Worm (Caenorhabditis elegans) whole organism, L1 larva: ENCODE data around the gene nhr-152.
A peak's percentile ranks its signal among the peaks of the same experiment; 100 is the strongest.

Experiments
- ceh-82 ChIP-seq, 3 experiments: fragments of 150-350 bp in 1 of 3; sonication (generic microtip) in 2 of 3; optimal IDR thresholded peaks; 2 replicates each; lab custom pipeline; 2014 to 2017; ENCODE audit warnings: missing biosample characterization in 3 of 3, missing genetic modification characterization in 3 of 3
- elt-3 ChIP-seq, 6 experiments: fragments of 150-350 bp in 1 of 6; sonication (generic microtip); optimal IDR thresholded peaks; 2 replicates each; lab custom pipeline; 2017 to 2018; ENCODE audit warnings: missing biosample characterization in 6 of 6, missing genetic modification characterization in 6 of 6, inconsistent platforms in 1 of 6
- hlh-17 ChIP-seq: fragments of 200-800 bp; sonication (Bioruptor generic); optimal IDR thresholded peaks from 2 replicates; lab custom pipeline; 2018; ENCODE audit warnings: missing genetic modification characterization, mild to moderate bottlenecking, missing compliant biosample characterization, moderate library complexity, borderline replicate concordance
- lin-15B ChIP-seq: fragments of 150-350 bp; sonication (generic microtip); optimal IDR thresholded peaks from 3 replicates; lab custom pipeline; 2014; ENCODE audit warnings: missing biosample characterization, missing genetic modification characterization
- lin-35 ChIP-seq, 2 experiments: fragments of 150-350 bp; optimal IDR thresholded peaks; 2 replicates each; lab custom pipeline; 2014; ENCODE audit warnings: missing biosample characterization in 2 of 2, missing genetic modification characterization in 2 of 2, missing genetic modification reagents in 2 of 2
- lir-3 ChIP-seq: sonication (generic microtip); optimal IDR thresholded peaks from 2 replicates; lab custom pipeline; 2016; ENCODE audit warnings: mild to moderate bottlenecking, missing genetic modification characterization, moderate library complexity, missing compliant biosample characterization; ENCODE audit not compliant: poor library complexity
- nhr-11 ChIP-seq: fragments of 150-350 bp; optimal IDR thresholded peaks from 2 replicates; lab custom pipeline; 2014; ENCODE audit warnings: missing biosample characterization, missing genetic modification characterization
- nhr-12 ChIP-seq: sonication (generic microtip); optimal IDR thresholded peaks from 2 replicates; lab custom pipeline; 2017; ENCODE audit warnings: missing biosample characterization, missing genetic modification characterization
- nhr-76 ChIP-seq: sonication (generic microtip); optimal IDR thresholded peaks from 2 replicates; lab custom pipeline; 2017; ENCODE audit warnings: missing biosample characterization, missing genetic modification characterization
- snpc-4 ChIP-seq: fragments of 150-350 bp; optimal IDR thresholded peaks from 2 replicates; lab custom pipeline; 2014; ENCODE audit warnings: missing biosample characterization, missing genetic modification characterization
- unc-62 ChIP-seq: fragments of 150-350 bp; optimal IDR thresholded peaks from 2 replicates; lab custom pipeline; 2014; ENCODE audit warnings: missing biosample characterization, missing genetic modification reagents, missing genetic modification characterization
- unc-98 ChIP-seq: fragments of 200-800 bp; sonication (Bioruptor generic); IDR thresholded peaks from 2 replicates; pipeline ENCODE4 v1.3.6; 2022; ENCODE audit warnings: missing genetic modification characterization, missing compliant biosample characterization
- zip-4 ChIP-seq: fragments of 200-800 bp; sonication (Bioruptor generic); optimal IDR thresholded peaks from 2 replicates; lab custom pipeline; 2018; ENCODE audit warnings: mild to moderate bottlenecking, missing genetic modification characterization, moderate library complexity, missing compliant biosample characterization
- ztf-4 ChIP-seq: fragments of 150-350 bp; optimal IDR thresholded peaks from 2 replicates; lab custom pipeline; 2014; ENCODE audit warnings: missing biosample characterization, missing genetic modification characterization

DNA sequence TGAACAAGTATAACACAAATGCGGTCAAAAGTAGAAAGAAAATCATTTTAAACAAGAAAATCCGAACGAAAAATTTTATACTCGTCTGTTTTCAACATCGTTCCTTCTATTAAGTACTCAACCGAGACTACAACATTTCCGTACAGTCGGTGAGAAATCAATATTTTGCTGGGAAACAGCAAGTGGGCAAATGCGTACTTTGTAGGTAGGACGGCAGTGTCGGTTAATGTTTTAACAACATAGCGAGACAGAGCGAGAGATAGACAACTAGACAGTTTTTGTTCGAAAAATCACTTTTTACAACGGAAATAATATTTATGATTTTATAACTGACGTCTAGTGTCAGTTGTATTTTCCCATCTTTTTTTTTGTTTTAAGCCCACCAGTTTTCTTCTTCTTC is 4.8 kb upstream of the nhr-152 start, which contains the start of gene cyp-33A1:
- TF ChIP-seq elt-3 (tag; optimal IDR thresholded peaks at IDR 0.05; lab: Kevin White, UChicago) (peak in 1 of 6 experiments; percentile 64), lin-15B (no peak), ceh-82 (tag; optimal IDR thresholded peaks at IDR 0.05; lab: Kevin White, UChicago) (no peak), unc-62 (no peak), ztf-4 (tag; lab: Kevin White, UChicago) (no peak), hlh-17 (GFP tag; lab: Kevin White, UChicago) (no peak), nhr-11 (tag; lab: Kevin White, UChicago) (no peak), zip-4 (GFP tag; lab: Kevin White, UChicago) (no peak), nhr-12 (tag; lab: Kevin White, UChicago) (no peak), nhr-76 (tag; lab: Kevin White, UChicago) (no peak), snpc-4 (tag; lab: Kevin White, UChicago) (no peak), lin-35 (GFP tag; optimal IDR thresholded peaks at IDR 0.05; lab: Kevin White, UChicago) (no peak), unc-98 (no peak), lir-3 (tag; lab: Kevin White, UChicago) (no peak)
